Worm (Caenorhabditis elegans) whole organism, L1 larva: ENCODE measurements around the gene F27E5.8.
A peak's percentile ranks its signal among the peaks of the same experiment; 100 is the strongest.

ENCODE experiments used
- Y116A8C.19 ChIP-seq: sonication (generic microtip); optimal IDR thresholded peaks from 2 replicates; lab custom pipeline; 2016; ENCODE audit warnings: missing compliant biosample characterization, missing genetic modification characterization, borderline replicate concordance
- ceh-63 ChIP-seq: fragments of 200-800 bp; sonication (Bioruptor generic); optimal IDR thresholded peaks from 2 replicates; lab custom pipeline; 2018; ENCODE audit warnings: mild to moderate bottlenecking, missing genetic modification characterization, missing compliant biosample characterization
- ceh-90 ChIP-seq: sonication (generic microtip); optimal IDR thresholded peaks from 2 replicates; lab custom pipeline; 2016; ENCODE audit warnings: missing genetic modification characterization, missing compliant biosample characterization
- dpl-1 ChIP-seq, 3 experiments: fragments of 150-350 bp in 2 of 3; sonication (generic microtip) in 1 of 3; optimal IDR thresholded peaks; 2 replicates each; lab custom pipeline; 2014 to 2017; ENCODE audit warnings: missing biosample characterization in 3 of 3, missing genetic modification characterization in 3 of 3, missing genetic modification reagents in 3 of 3
- dsc-1 ChIP-seq: sonication (generic microtip); optimal IDR thresholded peaks from 2 replicates; lab custom pipeline; 2016; ENCODE audit warnings: mild to moderate bottlenecking, missing genetic modification characterization, missing compliant biosample characterization
- efl-1 ChIP-seq, 4 experiments: fragments of 150-350 bp; optimal IDR thresholded peaks in 3 of 4; peaks in 1 of 4; 1 replicate in 1 of 4; 2 replicates in 3 of 4; lab custom pipeline; 2014; ENCODE audit warnings: missing biosample characterization in 2 of 4, missing genetic modification characterization in 2 of 4, missing genetic modification reagents in 2 of 4
- egl-27 ChIP-seq, 2 experiments: fragments of 150-350 bp in 1 of 2; sonication (generic microtip); optimal IDR thresholded peaks; 3 replicates each; lab custom pipeline; 2017 to 2018; ENCODE audit warnings: missing biosample characterization in 2 of 2, missing genetic modification characterization in 2 of 2, missing genetic modification reagents in 2 of 2
- elt-2 ChIP-seq: sonication (generic microtip); optimal IDR thresholded peaks from 2 replicates; lab custom pipeline; 2016; ENCODE audit warnings: missing genetic modification characterization, mild to moderate bottlenecking, inconsistent platforms, missing compliant biosample characterization, missing genetic modification reagents
- elt-3 ChIP-seq, 6 experiments: fragments of 150-350 bp in 1 of 6; sonication (generic microtip); optimal IDR thresholded peaks; 2 replicates each; lab custom pipeline; 2017 to 2018; ENCODE audit warnings: missing biosample characterization in 6 of 6, missing genetic modification characterization in 6 of 6, inconsistent platforms in 1 of 6
- fkh-4 ChIP-seq: sonication (generic microtip); optimal IDR thresholded peaks from 2 replicates; lab custom pipeline; 2016; ENCODE audit warnings: missing compliant biosample characterization, missing genetic modification characterization, borderline replicate concordance
- fkh-8 ChIP-seq: sonication (generic microtip); optimal IDR thresholded peaks from 2 replicates; lab custom pipeline; 2016; ENCODE audit warnings: mild to moderate bottlenecking, missing genetic modification characterization, missing compliant biosample characterization
- fos-1 ChIP-seq: fragments of 150-350 bp; optimal IDR thresholded peaks from 2 replicates; lab custom pipeline; 2014; ENCODE audit warnings: missing biosample characterization, missing genetic modification characterization
- hlh-17 ChIP-seq: fragments of 200-800 bp; sonication (Bioruptor generic); optimal IDR thresholded peaks from 2 replicates; lab custom pipeline; 2018; ENCODE audit warnings: missing genetic modification characterization, mild to moderate bottlenecking, missing compliant biosample characterization, moderate library complexity, borderline replicate concordance
- irx-1 ChIP-seq: sonication (generic microtip); optimal IDR thresholded peaks from 2 replicates; lab custom pipeline; 2016; ENCODE audit warnings: missing genetic modification characterization, missing compliant biosample characterization
- jun-1 ChIP-seq: fragments of 150-350 bp; optimal IDR thresholded peaks from 2 replicates; lab custom pipeline; 2014; ENCODE audit warnings: missing biosample characterization, missing genetic modification reagents, missing genetic modification characterization
- lin-13 ChIP-seq: fragments of 150-350 bp; optimal IDR thresholded peaks from 2 replicates; lab custom pipeline; 2014; ENCODE audit warnings: missing biosample characterization, missing genetic modification reagents, missing genetic modification characterization
- lin-15B ChIP-seq: fragments of 150-350 bp; sonication (generic microtip); optimal IDR thresholded peaks from 3 replicates; lab custom pipeline; 2014; ENCODE audit warnings: missing biosample characterization, missing genetic modification characterization
- lin-39 ChIP-seq: fragments of 150-350 bp; optimal IDR thresholded peaks from 2 replicates; lab custom pipeline; 2014; ENCODE audit warnings: missing biosample characterization, missing genetic modification reagents, missing genetic modification characterization
- lir-3 ChIP-seq: sonication (generic microtip); optimal IDR thresholded peaks from 2 replicates; lab custom pipeline; 2016; ENCODE audit warnings: mild to moderate bottlenecking, missing genetic modification characterization, moderate library complexity, missing compliant biosample characterization; ENCODE audit not compliant: poor library complexity
- lsy-2 ChIP-seq, 2 experiments: fragments of 150-350 bp; optimal IDR thresholded peaks; 2 replicates each; lab custom pipeline; 2014; ENCODE audit warnings: missing biosample characterization in 2 of 2, missing genetic modification characterization in 2 of 2
- mep-1 ChIP-seq: fragments of 150-350 bp; optimal IDR thresholded peaks from 2 replicates; lab custom pipeline; 2014; ENCODE audit warnings: missing biosample characterization, missing genetic modification characterization
- nhr-47 ChIP-seq: sonication (generic microtip); optimal IDR thresholded peaks from 2 replicates; lab custom pipeline; 2016; ENCODE audit warnings: mild to moderate bottlenecking, missing genetic modification characterization, moderate library complexity, missing compliant biosample characterization
- nhr-71 ChIP-seq: sonication (generic microtip); optimal IDR thresholded peaks from 2 replicates; lab custom pipeline; 2016; ENCODE audit warnings: mild to moderate bottlenecking, missing genetic modification characterization, moderate library complexity, missing compliant biosample characterization
- nhr-76 ChIP-seq: sonication (generic microtip); optimal IDR thresholded peaks from 2 replicates; lab custom pipeline; 2017; ENCODE audit warnings: missing biosample characterization, missing genetic modification characterization
- nhr-84 ChIP-seq: sonication (generic microtip); optimal IDR thresholded peaks from 2 replicates; lab custom pipeline; 2017; ENCODE audit warnings: missing biosample characterization, missing genetic modification characterization
- nhr-85 ChIP-seq: sonication (generic microtip); peaks from one replicate; lab custom pipeline; 2016; ENCODE audit warnings: missing genetic modification characterization, inconsistent platforms, missing compliant biosample characterization
- pqm-1 ChIP-seq: sonication (generic microtip); optimal IDR thresholded peaks from 3 replicates; lab custom pipeline; 2017; ENCODE audit warnings: missing biosample characterization, missing genetic modification characterization
- sox-4 ChIP-seq: sonication (generic microtip); optimal IDR thresholded peaks from 2 replicates; lab custom pipeline; 2016; ENCODE audit warnings: missing genetic modification characterization, missing compliant biosample characterization
- sup-37 ChIP-seq: fragments of 200-800 bp; sonication (Bioruptor generic); optimal IDR thresholded peaks from 2 replicates; lab custom pipeline; 2018; ENCODE audit warnings: mild to moderate bottlenecking, missing genetic modification characterization, missing compliant biosample characterization
- swsn-7 ChIP-seq: sonication (generic microtip); optimal IDR thresholded peaks from 2 replicates; lab custom pipeline; 2016; ENCODE audit warnings: missing genetic modification characterization, missing compliant biosample characterization
- tbx-2 ChIP-seq: sonication (generic microtip); optimal IDR thresholded peaks from 2 replicates; lab custom pipeline; 2016; ENCODE audit warnings: missing genetic modification characterization, missing compliant biosample characterization
- tlp-1 ChIP-seq: fragments of 150-350 bp; optimal IDR thresholded peaks from 2 replicates; lab custom pipeline; 2014; ENCODE audit warnings: missing biosample characterization, missing genetic modification characterization
- vab-15 ChIP-seq: sonication (generic microtip); optimal IDR thresholded peaks from 2 replicates; lab custom pipeline; 2017; ENCODE audit warnings: missing genotype, mild to moderate bottlenecking, missing genetic modification characterization, missing compliant biosample characterization
- xbp-1 ChIP-seq: sonication (generic microtip); optimal IDR thresholded peaks from 2 replicates; lab custom pipeline; 2016; ENCODE audit warnings: missing genetic modification characterization, missing compliant biosample characterization
- ztf-4 ChIP-seq: fragments of 150-350 bp; optimal IDR thresholded peaks from 2 replicates; lab custom pipeline; 2014; ENCODE audit warnings: missing biosample characterization, missing genetic modification characterization

The F27E5.8 gene

ce11 chrII:10167731-10168130 is 40.4 kb upstream of the F27E5.8 start:
- TF ChIP-seq efl-1 (optimal IDR thresholded peaks at IDR 0.05; lab: Kevin White, UChicago), result no peak
- TF ChIP-seq efl-1 (GFP tag; optimal IDR thresholded peaks at IDR 0.05 in 1 of 2; lab: Kevin White, UChicago), result peak in 1 of 2 experiments; percentile 91
- no peak for TF ChIP-seq lin-13 (GFP tag; lab: Kevin White, UChicago)
- TF ChIP-seq xbp-1, result no peak
- TF ChIP-seq elt-2 (tag; lab: Kevin White, UChicago), result no peak
- TF ChIP-seq nhr-76 (tag; lab: Kevin White, UChicago), result no peak

- TF ChIP-seq pqm-1 (tag; lab: Kevin White, UChicago) (no peak), elt-2 (tag; lab: Kevin White, UChicago) (no peak), swsn-7 (tag; lab: Kevin White, UChicago) (no peak), egl-27 (tag; optimal IDR thresholded peaks at IDR 0.05; lab: Kevin White, UChicago) (no peak), mep-1 (tag; lab: Kevin White, UChicago) (no peak), fkh-8 (tag; lab: Kevin White, UChicago) (peak; percentile 57), dsc-1 (tag; lab: Kevin White, UChicago) (peak; percentile 37), lsy-2 (tag; optimal IDR thresholded peaks at IDR 0.05; lab: Kevin White, UChicago) (no peak)
Observed at ce11 chrII:10166365-10166764, 39.1 kb upstream of the F27E5.8 start.

- TF ChIP-seq efl-1 (optimal IDR thresholded peaks at IDR 0.05; lab: Kevin White, UChicago) (no peak), efl-1 (GFP tag; optimal IDR thresholded peaks at IDR 0.05 in 1 of 2; lab: Kevin White, UChicago) (peak in 1 of 2 experiments; percentile 59), tlp-1 (tag; lab: Kevin White, UChicago) (no peak), fos-1 (no peak), nhr-47 (tag; lab: Kevin White, UChicago) (no peak)
Observed at ce11 chrII:10164137-10164536, 36.8 kb upstream of the F27E5.8 start.

- TF ChIP-seq irx-1 (tag; lab: Kevin White, UChicago) (no peak), tlp-1 (tag; lab: Kevin White, UChicago) (no peak), fkh-8 (tag; lab: Kevin White, UChicago) (peak; percentile 63)
Observed at ce11 chrII:10162785-10163184, 35.5 kb upstream of the F27E5.8 start.

ce11 chrII:10155106-10155505 is 27.8 kb upstream of the F27E5.8 start, which contains the start of gene nlp-63:
TSS of gene nlp-63 (plus strand) at chrII:10155406.
- TF ChIP-seq dsc-1 (tag; lab: Kevin White, UChicago) (no peak), ztf-4 (no peak), lin-15B (tag; lab: Kevin White, UChicago) (no peak), ceh-63 (GFP tag; lab: Kevin White, UChicago) (no peak), nhr-71 (tag; lab: Kevin White, UChicago) (no peak), hlh-17 (no peak), tbx-2 (no peak), lin-39 (no peak), Y116A8C.19 (tag; lab: Kevin White, UChicago) (no peak), fkh-4 (tag; lab: Kevin White, UChicago) (no peak), ceh-90 (no peak), fos-1 (no peak), elt-3 (tag; optimal IDR thresholded peaks at IDR 0.05; lab: Kevin White, UChicago) (no peak), lir-3 (no peak)

ce11 chrII:10147502-10147901 is 20.2 kb upstream of the F27E5.8 start:
- no peak for TF ChIP-seq efl-1 (optimal IDR thresholded peaks at IDR 0.05; lab: Kevin White, UChicago)
- TF ChIP-seq efl-1 (GFP tag; optimal IDR thresholded peaks at IDR 0.05 in 1 of 2; lab: Kevin White, UChicago), result peak in 1 of 2 experiments; percentile 49
- TF ChIP-seq nhr-85 (tag; lab: Kevin White, UChicago), result peak; percentile 64
- no peak for TF ChIP-seq irx-1 (tag; lab: Kevin White, UChicago)
- no peak for TF ChIP-seq sox-4 (tag; lab: Kevin White, UChicago)
- TF ChIP-seq nhr-84, result no peak
- no peak for TF ChIP-seq lin-13 (GFP tag; lab: Kevin White, UChicago)
- TF ChIP-seq dpl-1 (GFP tag; optimal IDR thresholded peaks at IDR 0.05; lab: Kevin White, UChicago), result no peak
- TF ChIP-seq lsy-2 (tag; optimal IDR thresholded peaks at IDR 0.05; lab: Kevin White, UChicago), result peak in 1 of 2 experiments; percentile 47
- TF ChIP-seq vab-15 (tag; lab: Kevin White, UChicago), result peak; percentile 60
- TF ChIP-seq sup-37 (GFP tag; lab: Kevin White, UChicago), result no peak
- no peak for TF ChIP-seq jun-1 (tag; lab: Kevin White, UChicago)
